Worm (Caenorhabditis elegans): Measurements from ENCODE around the gene abu-15.

The abu-15 gene

DNA sequence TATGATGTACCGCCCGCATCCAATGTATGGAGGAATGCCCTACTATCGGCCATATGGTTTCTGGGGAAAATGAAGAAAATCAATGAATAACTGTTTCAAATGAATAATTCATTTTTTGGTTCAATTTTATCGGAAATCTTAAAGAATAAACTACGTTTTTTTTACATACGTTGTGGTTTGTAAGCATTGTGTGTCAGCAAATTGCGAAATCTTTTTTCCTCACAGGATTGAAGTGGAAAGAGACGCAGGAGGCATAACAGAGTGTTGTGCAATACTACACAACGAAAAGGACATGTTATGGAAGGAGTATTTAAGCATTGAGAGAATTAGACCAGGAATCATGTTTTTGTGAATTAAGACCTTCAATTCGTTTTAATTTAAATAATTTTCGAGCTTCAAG is 27.0 kb upstream of the abu-15 start:
- TF ChIP-seq tlf-1 (GFP tag; optimal IDR thresholded peaks at IDR 0.05) (no peak), cebp-1 (GFP tag; IDR thresholded peaks at IDR 0.05) (peak; percentile 97), cebp-1 (tag; optimal IDR thresholded peaks at IDR 0.05) (peak; percentile 99), attf-5 (GFP tag; optimal IDR thresholded peaks at IDR 0.05) (peak; percentile 44)

ce11 chrV:5132441-5132840 is 26.0 kb upstream of the abu-15 start, which contains the start of gene F14F9.4:
Gene F14F9.4, plus strand, starts transcription at chrV:5132741.
- TF ChIP-seq ceh-79 (tag; optimal IDR thresholded peaks at IDR 0.05) (no peak), rec-8 (tag; optimal IDR thresholded peaks at IDR 0.05) (no peak), Y95B8A.8 (GFP tag; IDR thresholded peaks at IDR 0.05) (no peak)

ce11 chrV:5137919-5138318 is 20.5 kb upstream of the abu-15 start, which contains the start of gene F14F9.3:
Gene F14F9.3, plus strand, starts transcription at chrV:5138219.
- TF ChIP-seq F57A8.1 (GFP tag; optimal IDR thresholded peaks at IDR 0.05) (no peak), ztf-26 (tag; optimal IDR thresholded peaks at IDR 0.05) (no peak), F57C9.4 (tag; optimal IDR thresholded peaks at IDR 0.05) (no peak), Y95B8A.8 (GFP tag; IDR thresholded peaks at IDR 0.05) (no peak), lin-40 (tag; optimal IDR thresholded peaks at IDR 0.05) (no peak), F22D6.2 (tag; optimal IDR thresholded peaks at IDR 0.05) (no peak), madf-6 (GFP tag; IDR thresholded peaks at IDR 0.05) (no peak), nfyb-1 (GFP tag; IDR thresholded peaks at IDR 0.05) (no peak), Y79H2A.3 (GFP tag; conservative IDR thresholded peaks at IDR 0.05) (no peak), sdz-38 (tag; optimal IDR thresholded peaks at IDR 0.05) (no peak), F55B11.4 (tag; optimal IDR thresholded peaks at IDR 0.05; ENCODE audit: borderline replicate concordance, insufficient read depth) (no peak)

DNA sequence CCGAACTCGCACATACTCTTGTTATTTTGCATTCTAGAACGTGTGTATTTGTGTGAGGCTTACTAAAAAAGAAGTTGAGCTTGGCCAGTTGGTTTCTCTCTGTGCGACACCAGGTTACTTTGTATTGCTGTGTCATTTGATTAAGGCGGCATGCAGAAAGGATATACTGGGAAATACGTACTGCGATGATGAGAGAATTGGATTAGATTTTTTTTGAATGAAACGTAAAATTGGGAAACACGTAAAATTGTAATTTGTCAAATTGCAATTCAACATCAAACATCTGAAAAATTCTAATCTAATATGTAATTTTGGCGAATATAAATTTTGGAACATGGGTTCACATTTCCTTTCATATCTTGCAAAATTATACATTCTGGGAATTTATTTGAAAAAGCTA is 14.6 kb upstream of the abu-15 start, which contains the start of gene srh-129:
TSS of gene srh-129 (minus strand) at position 101 of the 400 bp plus-strand sequence.
- TF ChIP-seq cebp-1 (GFP tag; IDR thresholded peaks at IDR 0.05) (no peak), cebp-1 (tag; optimal IDR thresholded peaks at IDR 0.05) (no peak), ztf-26 (tag; optimal IDR thresholded peaks at IDR 0.05) (no peak), tlf-1 (GFP tag; optimal IDR thresholded peaks at IDR 0.05) (no peak), aptf-2 (GFP tag; conservative IDR thresholded peaks at IDR 0.05) (no peak), F49E8.2 (tag; optimal IDR thresholded peaks at IDR 0.05; ENCODE audit: insufficient read depth) (no peak), F39B2.1 (GFP tag; IDR thresholded peaks at IDR 0.05) (no peak)

DNA sequence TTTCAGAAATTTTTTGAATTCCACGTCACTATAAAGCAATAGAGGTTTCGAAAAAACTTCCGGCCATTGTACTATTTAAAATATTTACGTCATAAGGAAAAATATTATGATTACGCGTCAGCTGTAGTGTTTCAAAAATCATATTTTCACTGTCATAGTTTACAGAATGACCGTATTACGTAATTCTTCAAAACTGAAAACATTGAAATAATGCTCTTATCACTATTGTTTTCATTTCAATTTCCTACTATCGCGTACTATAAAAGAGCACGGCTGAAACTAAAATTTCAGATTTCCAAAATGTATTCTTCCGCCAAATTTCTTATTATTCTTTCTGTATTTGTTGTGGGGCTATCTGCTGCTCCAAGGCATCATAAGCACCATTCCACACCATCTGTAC is 13.9 kb upstream of the abu-15 start, which contains the start of gene F14F9.2:
TSS of gene F14F9.2 (plus strand) at position 301 of the 400 bp plus-strand sequence.
- TF ChIP-seq F33H1.4 (GFP tag; IDR thresholded peaks at IDR 0.05) = no peak
- TF ChIP-seq F37B4.10 (GFP tag; IDR thresholded peaks at IDR 0.05) = no peak
- no peak for TF ChIP-seq ekl-4 (GFP tag; IDR thresholded peaks at IDR 0.05)
- no peak for TF ChIP-seq aptf-2 (GFP tag; conservative IDR thresholded peaks at IDR 0.05)
- no peak for TF ChIP-seq atf-7 (tag; optimal IDR thresholded peaks at IDR 0.05)
- TF ChIP-seq F49E8.2 (tag; optimal IDR thresholded peaks at IDR 0.05; ENCODE audit: insufficient read depth) = no peak
- TF ChIP-seq xnd-1 (tag; optimal IDR thresholded peaks at IDR 0.05) = no peak
- TF ChIP-seq madf-3 (GFP tag; IDR thresholded peaks at IDR 0.05) = no peak
- no peak for TF ChIP-seq F57C9.4 (tag; optimal IDR thresholded peaks at IDR 0.05)
- TF ChIP-seq ceh-100 (GFP tag; IDR thresholded peaks at IDR 0.05) = no peak
- TF ChIP-seq lin-54 (GFP tag; optimal IDR thresholded peaks at IDR 0.05) = no peak
- no peak for TF ChIP-seq egl-18 (GFP tag; IDR thresholded peaks at IDR 0.05)
- no peak for TF ChIP-seq let-607 (tag; optimal IDR thresholded peaks at IDR 0.05)
- no peak for TF ChIP-seq ztf-26 (tag; optimal IDR thresholded peaks at IDR 0.05)
- no peak for TF ChIP-seq tbx-9 (tag; optimal IDR thresholded peaks at IDR 0.05; ENCODE audit: borderline replicate concordance)
